Worm (Caenorhabditis elegans) whole organism, midembryonic: ENCODE data around the gene dod-3.

ENCODE experiments used
- flt-1 ChIP-seq: fragments of 200-800 bp; sonication (Bioruptor generic); IDR thresholded peaks from 2 replicates; pipeline ENCODE4 v1.3.6; 2022; ENCODE audit warnings: missing genetic modification characterization, missing compliant biosample characterization
- ztf-23 ChIP-seq: fragments of 200-800 bp; sonication (Bioruptor generic); IDR thresholded peaks from 2 replicates; pipeline ENCODE4 v1.3.6; 2022; ENCODE audit warnings: missing genetic modification reagents, missing genetic modification characterization, missing compliant biosample characterization

ce11 chrV:2750006-2750405 is 19.1 kb upstream of the dod-3 start, which contains the start of gene srx-24:
- no peak for TF ChIP-seq ztf-23 (GFP tag; lab: Robert Waterston, UW)
- no peak for TF ChIP-seq flt-1 (GFP tag; lab: Robert Waterston, UW)
